In the genomic region with DNA sequence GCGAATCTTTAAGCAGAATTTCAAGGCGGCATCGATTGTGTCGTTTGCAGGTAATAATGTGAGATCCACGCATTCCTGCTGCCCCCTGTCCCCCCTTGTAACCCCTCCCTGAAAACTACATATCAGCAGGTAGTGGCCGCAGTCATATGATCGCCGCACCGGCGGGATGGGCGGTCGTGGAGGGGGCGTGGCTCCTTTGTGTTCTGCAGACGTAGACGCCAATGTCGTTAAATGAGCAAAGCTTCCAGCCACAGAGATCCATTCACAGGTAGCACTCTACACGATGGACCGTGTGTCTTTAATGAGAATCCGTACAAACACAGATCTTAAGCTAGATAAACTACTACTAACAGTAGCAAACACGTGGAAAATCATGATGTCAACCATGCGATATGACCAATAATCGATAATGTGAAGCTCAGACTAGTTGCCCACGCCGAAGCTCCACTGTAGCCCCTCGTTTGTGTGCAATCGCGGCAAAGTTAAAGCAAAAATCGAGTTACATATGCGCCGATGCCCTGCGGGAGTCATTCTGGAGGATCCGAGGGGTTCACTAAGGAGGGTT, we compare ENCODE assay signal across 2 fruit fly cellular contexts.
A peak's percentile ranks its signal among the peaks of the same experiment; 100 is the strongest.
TF ChIP-seq lines count a peak whose summit lies in the region.

A gene (plus strand): TSS at position 523 of the 565 bp plus-strand sequence.

TF ChIP-seq in whole organism, embryonic, 481 proteins besides CTCF, POLR2A, EP300 and RAD21 (continued from another document):
- TF ChIP-seq gt (GFP tag; IDR thresholded peaks at IDR 0.05; lab: Robert Waterston, UW) (no peak), CG1024 (GFP tag; IDR thresholded peaks at IDR 0.05; lab: Robert Waterston, UW) (no peak), bab2 (GFP tag; optimal IDR thresholded peaks at IDR 0.05; lab: Kevin White, UChicago) (no peak), Ets97D (GFP tag; optimal IDR thresholded peaks at IDR 0.05; lab: Kevin White, UChicago) (no peak), CG1603 (tag; optimal IDR thresholded peaks at IDR 0.05; lab: Kevin White, UChicago) (peak; percentile 16), Meics (GFP tag; optimal IDR thresholded peaks at IDR 0.05; lab: Kevin White, UChicago) (no peak), Optix (GFP tag; IDR thresholded peaks at IDR 0.05; lab: Robert Waterston, UW) (no peak), jumu (GFP tag; optimal IDR thresholded peaks at IDR 0.05; lab: Kevin White, UChicago) (no peak), ssp (GFP tag; IDR thresholded peaks at IDR 0.05; lab: Robert Waterston, UW) (peak; percentile 22; the same call in 1 of the 2 replicates), Xrp1 (GFP tag; IDR thresholded peaks at IDR 0.05; lab: Robert Waterston, UW) (peak; percentile 10; the same call in 1 of the 2 replicates), CG11085 (GFP tag; IDR thresholded peaks at IDR 0.05; lab: Robert Waterston, UW) (no peak), CG7357 (GFP tag; IDR thresholded peaks at IDR 0.05; lab: Robert Waterston, UW) (no peak), nom (GFP tag; optimal IDR thresholded peaks at IDR 0.05; lab: Kevin White, UChicago) (peak; percentile 83), BEAF-32 (GFP tag; optimal IDR thresholded peaks at IDR 0.05; lab: Kevin White, UChicago) (no peak), stc (GFP tag; IDR thresholded peaks at IDR 0.05; lab: Robert Waterston, UW) (no peak), CG15073 (GFP tag; optimal IDR thresholded peaks at IDR 0.05; lab: Kevin White, UChicago) (no peak), ERR (GFP tag; optimal IDR thresholded peaks at IDR 0.05; lab: Kevin White, UChicago) (no peak), Rfx (GFP tag; IDR thresholded peaks at IDR 0.05; lab: Robert Waterston, UW) (peak; percentile 45), Med (GFP tag; lab: Kevin White, UChicago) (peak; percentile 30), D (optimal IDR thresholded peaks at IDR 0.05; lab: Kevin White, UChicago) (no peak), D (GFP tag; optimal IDR thresholded peaks at IDR 0.05; lab: Kevin White, UChicago) (no peak), lbe (GFP tag; optimal IDR thresholded peaks at IDR 0.05; lab: Kevin White, UChicago) (peak; percentile 88)

TF ChIP-seq in whole organism, prepupa, 60 proteins besides CTCF, POLR2A, EP300 and RAD21 (continued from another document):
- TF ChIP-seq CG16779 (tag; optimal IDR thresholded peaks at IDR 0.05; lab: Kevin White, UChicago) (peak; percentile 76), acj6 (GFP tag; optimal IDR thresholded peaks at IDR 0.05; lab: Kevin White, UChicago) (peak; percentile 93), Sox15 (GFP tag; optimal IDR thresholded peaks at IDR 0.05; lab: Kevin White, UChicago) (peak; percentile 87), net (GFP tag; optimal IDR thresholded peaks at IDR 0.05; lab: Kevin White, UChicago) (peak; percentile 88), fkh (GFP tag; optimal IDR thresholded peaks at IDR 0.05; lab: Kevin White, UChicago) (no peak), CG10669 (GFP tag; optimal IDR thresholded peaks at IDR 0.05; lab: Kevin White, UChicago) (peak; percentile 95), CG3032 (tag; optimal IDR thresholded peaks at IDR 0.05; lab: Kevin White, UChicago) (peak; percentile 95), OdsH (GFP tag; optimal IDR thresholded peaks at IDR 0.05; lab: Kevin White, UChicago) (peak; percentile 91), Ets21C (GFP tag; optimal IDR thresholded peaks at IDR 0.05; lab: Kevin White, UChicago) (peak; percentile 95), Eip78C (GFP tag; lab: Kevin White, UChicago) (peak; percentile 98)
